Fruit fly (Drosophila melanogaster) whole organism, embryonic: Measurements from ENCODE around the gene Pi4KIIalpha.

Experiments
- B-H1 ChIP-seq: fragments of 200-800 bp; sonication (Bioruptor generic); IDR thresholded peaks from 3 replicates; pipeline ENCODE4 v1.3.6; 2022; ENCODE audit warnings: missing biosample characterization, missing genetic modification characterization
- Blimp-1 ChIP-seq: fragments of 200-800 bp; sonication (Bioruptor generic); optimal IDR thresholded peaks from 3 replicates; lab custom pipeline; 2018; ENCODE audit warnings: missing biosample characterization, missing genetic modification characterization, mild to moderate bottlenecking, moderate library complexity, missing genetic modification reagents
- CG10366 ChIP-seq: fragments of 200-800 bp; sonication (Bioruptor generic); IDR thresholded peaks from 2 replicates; pipeline ENCODE4 v1.3.6; 2022; ENCODE audit warnings: missing biosample characterization, missing genetic modification characterization
- CG10462 ChIP-seq: fragments of 200-800 bp; sonication (Bioruptor generic); optimal IDR thresholded peaks from 2 replicates; lab custom pipeline; 2016; ENCODE audit warnings: missing biosample characterization, missing genetic modification characterization
- CG11696 ChIP-seq: fragments of 200-800 bp; sonication (Bioruptor generic); IDR thresholded peaks from 2 replicates; pipeline ENCODE4 v1.3.6; 2022; ENCODE audit warnings: missing biosample characterization, missing genetic modification characterization
- CG13894 ChIP-seq: fragments of 200-800 bp; sonication (Bioruptor generic); optimal IDR thresholded peaks from 3 replicates; lab custom pipeline; 2018; ENCODE audit warnings: missing biosample characterization, mild to moderate bottlenecking, missing genetic modification characterization, moderate library complexity
- CG15696 ChIP-seq: fragments of 200-800 bp; sonication (Bioruptor generic); optimal IDR thresholded peaks from 2 replicates; lab custom pipeline; 2019; ENCODE audit warnings: missing biosample characterization, mild to moderate bottlenecking, missing genetic modification characterization, moderate library complexity
- CG17328 ChIP-seq: fragments of 200-800 bp; sonication (Bioruptor generic); IDR thresholded peaks from 2 replicates; pipeline ENCODE4 v1.3.6; 2022; ENCODE audit warnings: missing biosample characterization, missing genetic modification characterization
- CG18011 ChIP-seq: fragments of 200-800 bp; sonication (Bioruptor generic); optimal IDR thresholded peaks from 2 replicates; lab custom pipeline; 2017; ENCODE audit warnings: missing biosample characterization, missing genetic modification characterization, mild to moderate bottlenecking, moderate library complexity, missing genotype
- CG18619 ChIP-seq: fragments of 200-800 bp; sonication (Bioruptor generic); optimal IDR thresholded peaks from 3 replicates; lab custom pipeline; 2017; ENCODE audit warnings: missing biosample characterization, mild to moderate bottlenecking, missing genetic modification characterization
- CG2678 ChIP-seq: fragments of 200-800 bp; sonication (Bioruptor generic); optimal IDR thresholded peaks from 3 replicates; lab custom pipeline; 2019; ENCODE audit warnings: missing biosample characterization, mild to moderate bottlenecking, missing genetic modification characterization, moderate library complexity
- CG32532 ChIP-seq: fragments of 200-800 bp; sonication (Bioruptor generic); IDR thresholded peaks from 2 replicates; pipeline ENCODE4 v1.3.6; 2022; ENCODE audit warnings: missing biosample characterization, missing genetic modification characterization
- CG33213 ChIP-seq: fragments of 200-800 bp; sonication (Bioruptor generic); optimal IDR thresholded peaks from 3 replicates; lab custom pipeline; 2016; ENCODE audit warnings: missing biosample characterization, missing genetic modification characterization
- CG33557 ChIP-seq: fragments of 200-800 bp; sonication (Bioruptor generic); optimal IDR thresholded peaks from 2 replicates; lab custom pipeline; 2019; ENCODE audit warnings: missing biosample characterization, mild to moderate bottlenecking, missing genetic modification characterization, moderate library complexity
- CG34224 ChIP-seq: fragments of 200-800 bp; sonication (Bioruptor generic); IDR thresholded peaks from 3 replicates; pipeline ENCODE4 v1.3.6; 2022; ENCODE audit warnings: missing biosample characterization, missing genetic modification characterization; ENCODE audit not compliant: partially characterized antibody
- CG34376 ChIP-seq: fragments of 200-800 bp; sonication (Bioruptor generic); optimal IDR thresholded peaks from 2 replicates; lab custom pipeline; 2018; ENCODE audit warnings: missing biosample characterization, mild to moderate bottlenecking, missing genetic modification characterization
- CG4730 ChIP-seq: fragments of 200-800 bp; sonication (Bioruptor generic); IDR thresholded peaks from 2 replicates; pipeline ENCODE4 v1.3.6; 2022; ENCODE audit warnings: missing biosample characterization, missing genetic modification characterization
- CG4854 ChIP-seq: fragments of 200-800 bp; sonication (Bioruptor generic); optimal IDR thresholded peaks from 2 replicates; lab custom pipeline; 2016; ENCODE audit warnings: missing biosample characterization, missing genetic modification characterization, inconsistent platforms
- CG5245 ChIP-seq: fragments of 200-800 bp; sonication (Bioruptor generic); optimal IDR thresholded peaks from 3 replicates; lab custom pipeline; 2016; ENCODE audit warnings: missing biosample characterization, missing genetic modification characterization
- CG8388 ChIP-seq: fragments of 200-800 bp; sonication (Bioruptor generic); optimal IDR thresholded peaks from 2 replicates; lab custom pipeline; 2019; ENCODE audit warnings: missing biosample characterization, mild to moderate bottlenecking, missing genetic modification characterization, moderate library complexity
- CG9609 ChIP-seq: fragments of 200-800 bp; sonication (Bioruptor generic); optimal IDR thresholded peaks from 3 replicates; lab custom pipeline; 2016; ENCODE audit warnings: missing biosample characterization, missing genetic modification characterization
- CTCF ChIP-seq: fragments of 200-800 bp; sonication (Bioruptor generic); optimal IDR thresholded peaks from 2 replicates; lab custom pipeline; 2017; ENCODE audit warnings: missing biosample characterization, mild to moderate bottlenecking, missing genetic modification characterization, moderate library complexity
- Doc3 ChIP-seq: fragments of 200-800 bp; sonication (Bioruptor generic); IDR thresholded peaks from 3 replicates; pipeline ENCODE4 v1.3.6; 2022; ENCODE audit warnings: missing biosample characterization, missing genetic modification characterization; ENCODE audit not compliant: partially characterized antibody
- Fer2 ChIP-seq: fragments of 200-800 bp; sonication (Bioruptor generic); optimal IDR thresholded peaks from 2 replicates; lab custom pipeline; 2018; ENCODE audit warnings: missing biosample characterization, mild to moderate bottlenecking, missing genetic modification characterization, moderate library complexity
- HLHmδ ChIP-seq: fragments of 200-800 bp; sonication (Bioruptor generic); optimal IDR thresholded peaks from 2 replicates; lab custom pipeline; 2018; ENCODE audit warnings: missing biosample characterization, mild to moderate bottlenecking, missing genetic modification characterization, moderate library complexity
- MESR4 ChIP-seq: fragments of 200-800 bp; sonication (Bioruptor generic); optimal IDR thresholded peaks from 2 replicates; lab custom pipeline; 2018; ENCODE audit warnings: missing biosample characterization, mild to moderate bottlenecking, missing genetic modification characterization, moderate library complexity
- Mad ChIP-seq: fragments of 200-800 bp; sonication (Bioruptor generic); optimal IDR thresholded peaks from 2 replicates; lab custom pipeline; 2016; ENCODE audit warnings: missing biosample characterization, missing genetic modification characterization
- Myb ChIP-seq: fragments of 200-800 bp; sonication (Bioruptor generic); optimal IDR thresholded peaks from 2 replicates; lab custom pipeline; 2016; ENCODE audit warnings: missing biosample characterization, missing genetic modification characterization
- NfI ChIP-seq: fragments of 200-800 bp; sonication (Bioruptor generic); optimal IDR thresholded peaks from 3 replicates; lab custom pipeline; 2018; ENCODE audit warnings: missing biosample characterization, mild to moderate bottlenecking, missing genetic modification characterization, moderate library complexity
- Ssrp ChIP-seq: fragments of 200-800 bp; sonication (Bioruptor generic); optimal IDR thresholded peaks from 2 replicates; lab custom pipeline; 2018; ENCODE audit warnings: missing biosample characterization, mild to moderate bottlenecking, missing genetic modification characterization, moderate library complexity
- Trl ChIP-seq, 3 experiments: fragments of >200 bp in 2 of 3; fragments of 200-800 bp in 1 of 3; sonication (Bioruptor generic) in 1 of 3; optimal IDR thresholded peaks; 2 replicates in 1 of 3; 3 replicates in 2 of 3; lab custom pipeline; 2016 to 2017; ENCODE audit warnings: missing biosample characterization in 1 of 3, missing genetic modification characterization in 1 of 3
- Usf ChIP-seq: fragments of 200-800 bp; sonication (Bioruptor generic); optimal IDR thresholded peaks from 2 replicates; lab custom pipeline; 2017; ENCODE audit warnings: missing genotype, missing biosample characterization, missing genetic modification characterization
- ara ChIP-seq: fragments of 200-800 bp; sonication (Bioruptor generic); IDR thresholded peaks from 2 replicates; pipeline ENCODE4 v1.3.6; 2022; ENCODE audit warnings: missing biosample characterization, missing genetic modification characterization
- az2 ChIP-seq: fragments of 200-800 bp; sonication (Bioruptor generic); optimal IDR thresholded peaks from 3 replicates; lab custom pipeline; 2016; ENCODE audit warnings: missing biosample characterization, missing genetic modification characterization
- bigmax ChIP-seq: fragments of 200-800 bp; sonication (Bioruptor generic); optimal IDR thresholded peaks from 2 replicates; lab custom pipeline; 2018; ENCODE audit warnings: missing biosample characterization, mild to moderate bottlenecking, missing genetic modification characterization
- chif ChIP-seq, 2 experiments: fragments of 200-800 bp; sonication (Bioruptor generic); optimal IDR thresholded peaks; 3 replicates each; lab custom pipeline; 2016; ENCODE audit warnings: missing biosample characterization in 2 of 2, missing genetic modification characterization in 2 of 2
- croc ChIP-seq: fragments of 200-800 bp; sonication (Bioruptor generic); conservative IDR thresholded peaks from 3 replicates; pipeline ENCODE4 v1.3.6; 2022; ENCODE audit warnings: missing biosample characterization, missing genetic modification characterization
- dan ChIP-seq: fragments of 200-800 bp; sonication (Bioruptor generic); IDR thresholded peaks from 2 replicates; pipeline ENCODE4 v1.3.6; 2022; ENCODE audit warnings: missing biosample characterization, missing genetic modification characterization
- dmrt11E ChIP-seq: fragments of 200-800 bp; sonication (Bioruptor generic); optimal IDR thresholded peaks from 3 replicates; lab custom pipeline; 2018; ENCODE audit warnings: missing biosample characterization, mild to moderate bottlenecking, missing genetic modification characterization, moderate library complexity
- ewg ChIP-seq: fragments of 200-800 bp; sonication (Bioruptor generic); optimal IDR thresholded peaks from 3 replicates; lab custom pipeline; 2017; ENCODE audit warnings: mild to moderate bottlenecking, missing biosample characterization, missing genetic modification reagents, missing genetic modification characterization
- fd96Cb ChIP-seq: fragments of 200-800 bp; sonication (Bioruptor generic); optimal IDR thresholded peaks from 2 replicates; lab custom pipeline; 2018; ENCODE audit warnings: missing biosample characterization, mild to moderate bottlenecking, missing genetic modification characterization, moderate library complexity
- ftz-f1 ChIP-seq: fragments of 200-800 bp; sonication (Bioruptor generic); optimal IDR thresholded peaks from 2 replicates; lab custom pipeline; 2016; ENCODE audit warnings: missing biosample characterization, missing genetic modification characterization
- grn ChIP-seq: fragments of 200-800 bp; sonication (Bioruptor generic); optimal IDR thresholded peaks from 3 replicates; lab custom pipeline; 2017; ENCODE audit warnings: missing biosample characterization, missing genetic modification characterization
- insv ChIP-seq, 2 experiments: fragments of 200-800 bp; sonication (Bioruptor generic); optimal IDR thresholded peaks; 3 replicates each; lab custom pipeline; 2016 to 2018; ENCODE audit warnings: missing biosample characterization in 2 of 2, missing genetic modification characterization in 2 of 2
- lola ChIP-seq, 3 experiments: fragments of >200 bp in 2 of 3; fragments of 200-800 bp in 1 of 3; sonication (Bioruptor generic) in 1 of 3; optimal IDR thresholded peaks; 2 replicates each; lab custom pipeline; 2017 to 2019; ENCODE audit warnings: missing biosample characterization in 3 of 3, missing genetic modification characterization in 3 of 3, mild to moderate bottlenecking in 1 of 3, moderate library complexity in 1 of 3
- pfk ChIP-seq: fragments of 200-800 bp; sonication (Bioruptor generic); optimal IDR thresholded peaks from 2 replicates; lab custom pipeline; 2018; ENCODE audit warnings: missing biosample characterization, mild to moderate bottlenecking, missing genetic modification characterization, moderate library complexity
- unpg ChIP-seq: fragments of 200-800 bp; sonication (Bioruptor generic); optimal IDR thresholded peaks from 3 replicates; lab custom pipeline; 2018; ENCODE audit warnings: missing biosample characterization, mild to moderate bottlenecking, missing genetic modification characterization, moderate library complexity
- vvl ChIP-seq: fragments of 200-800 bp; sonication (Bioruptor generic); IDR thresholded peaks from 2 replicates; pipeline ENCODE4 v1.3.6; 2022; ENCODE audit warnings: missing biosample characterization, missing genetic modification characterization
- zen2 ChIP-seq: fragments of 200-800 bp; sonication (Bioruptor generic); IDR thresholded peaks from 3 replicates; pipeline ENCODE4 v1.3.6; 2022; ENCODE audit warnings: missing biosample characterization, missing genetic modification characterization; ENCODE audit not compliant: partially characterized antibody
- zf30C ChIP-seq: fragments of 200-800 bp; sonication (Bioruptor generic); optimal IDR thresholded peaks from 3 replicates; lab custom pipeline; 2018; ENCODE audit warnings: missing biosample characterization, mild to moderate bottlenecking, missing genetic modification characterization

Gene Pi4KIIalpha

dm6 chr3R:5601044-5601523, 37.6 kb upstream of the Pi4KIIalpha start, which contains the start of the genes kra and SecS (continued):
- TF ChIP-seq ftz-f1 (GFP tag; lab: Kevin White, UChicago) = peak; percentile 19
- no peak for TF ChIP-seq CG4730 (GFP tag; lab: Robert Waterston, UW)
- peak; percentile 21 for TF ChIP-seq CG8388 (GFP tag; lab: Kevin White, UChicago)
- TF ChIP-seq CG34224 (GFP tag; lab: Robert Waterston, UW) = no peak
- no peak for TF ChIP-seq zen2
- no peak for TF ChIP-seq CG10366
- no peak for TF ChIP-seq CG34376 (GFP tag; lab: Kevin White, UChicago)
- peak; percentile 42 for TF ChIP-seq CG33557 (GFP tag; lab: Kevin White, UChicago)
- TF ChIP-seq Usf (GFP tag; lab: Kevin White, UChicago) = no peak
- peak; percentile 41 to 53 for TF ChIP-seq chif (GFP tag; optimal IDR thresholded peaks at IDR 0.05; lab: Kevin White, UChicago)
- no peak for TF ChIP-seq CG17328 (GFP tag; lab: Robert Waterston, UW)
- no peak for TF ChIP-seq pfk (GFP tag; lab: Kevin White, UChicago)
- TF ChIP-seq CG9609 (GFP tag; lab: Kevin White, UChicago) = peak; percentile 40
- peak; percentile 22 for TF ChIP-seq Ssrp (tag; lab: Kevin White, UChicago)
- no peak for TF ChIP-seq Doc3 (GFP tag; lab: Robert Waterston, UW)
- TF ChIP-seq CG2678 (tag; lab: Kevin White, UChicago) = peak; percentile 67
- TF ChIP-seq insv (GFP tag; optimal IDR thresholded peaks at IDR 0.05; lab: Kevin White, UChicago) = peak in 1 of 2 experiments; percentile 44
- TF ChIP-seq CG18619 = peak; percentile 51
- peak; percentile 80 for TF ChIP-seq HLHmδ (GFP tag; lab: Kevin White, UChicago)
- TF ChIP-seq fd96Cb (tag; lab: Kevin White, UChicago) = peak; percentile 29
- TF ChIP-seq unpg (GFP tag; lab: Kevin White, UChicago) = peak; percentile 62
- peak; percentile 55 for TF ChIP-seq NfI (GFP tag; lab: Kevin White, UChicago)
- TF ChIP-seq az2 (GFP tag; lab: Kevin White, UChicago) = peak; percentile 66
- peak; percentile 14 for TF ChIP-seq CG13894 (tag; lab: Kevin White, UChicago)
- no peak for TF ChIP-seq dan (GFP tag; lab: Robert Waterston, UW)
- no peak for TF ChIP-seq ara (GFP tag; lab: Robert Waterston, UW)
- TF ChIP-seq MESR4 = peak; percentile 45
- TF ChIP-seq grn (GFP tag; lab: Kevin White, UChicago) = no peak
- TF ChIP-seq lola (GFP tag; optimal IDR thresholded peaks at IDR 0.05; lab: Kevin White, UChicago) = peak in 1 of 3 experiments; percentile 57
- peak; percentile 71 for TF ChIP-seq Mad (GFP tag; lab: Kevin White, UChicago)
- peak; percentile 58 for TF ChIP-seq CG15696 (tag; lab: Kevin White, UChicago)
- TF ChIP-seq Blimp-1 (GFP tag; lab: Kevin White, UChicago) = peak; percentile 71
- TF ChIP-seq ewg (GFP tag; lab: Kevin White, UChicago) = peak; percentile 67
- no peak for TF ChIP-seq vvl (GFP tag; lab: Robert Waterston, UW)
- no peak for TF ChIP-seq zf30C (GFP tag; lab: Kevin White, UChicago)
- TF ChIP-seq Trl (optimal IDR thresholded peaks at IDR 0.05; lab: Kevin White, UChicago) = no peak
- peak; percentile 52 for TF ChIP-seq Trl (GFP tag; optimal IDR thresholded peaks at IDR 0.05; lab: Kevin White, UChicago)
- TF ChIP-seq CG18011 (GFP tag; lab: Kevin White, UChicago) = peak; percentile 56
- peak; percentile 60 for TF ChIP-seq CTCF (GFP tag; lab: Kevin White, UChicago)
- TF ChIP-seq croc (GFP tag; lab: Robert Waterston, UW) = no peak
- peak; percentile 60 for TF ChIP-seq Fer2 (tag; lab: Kevin White, UChicago)
- TF ChIP-seq Myb (GFP tag; lab: Kevin White, UChicago) = peak; percentile 80
- TF ChIP-seq bigmax (GFP tag; lab: Kevin White, UChicago) = peak; percentile 53
- peak; percentile 26 for TF ChIP-seq CG10462 (GFP tag; lab: Kevin White, UChicago)
- TF ChIP-seq B-H1 (GFP tag; lab: Robert Waterston, UW) = no peak
- TF ChIP-seq CG33213 (GFP tag; lab: Kevin White, UChicago) = peak; percentile 65
- peak; percentile 56 for TF ChIP-seq dmrt11E (tag; lab: Kevin White, UChicago)
- peak; percentile 49 for TF ChIP-seq CG5245
- peak; percentile 44 for TF ChIP-seq CG4854 (GFP tag; lab: Kevin White, UChicago)
- TF ChIP-seq CG11696 (GFP tag; lab: Robert Waterston, UW) = no peak
- TF ChIP-seq CG32532 (GFP tag; lab: Robert Waterston, UW) = no peak
